Worm (Caenorhabditis elegans): ENCODE measurements around the gene F54E4.3.

- TF ChIP-seq aly-1 (tag; optimal IDR thresholded peaks at IDR 0.05) (no peak), ceh-36 (tag; optimal IDR thresholded peaks at IDR 0.05) (no peak), flt-1 (GFP tag; IDR thresholded peaks at IDR 0.05) (no peak), hmbx-1 (tag; optimal IDR thresholded peaks at IDR 0.05) (no peak), F13C5.2 (tag; optimal IDR thresholded peaks at IDR 0.05) (no peak), tra-4 (tag; optimal IDR thresholded peaks at IDR 0.05) (no peak), hmg-4 (GFP tag; optimal IDR thresholded peaks at IDR 0.05) (peak; percentile 52), ama-1 (optimal IDR thresholded peaks at IDR 0.05) (no peak)
Measured at ce11 chrX:14636712-14637111, 491 bp upstream of the F54E4.3 start.

Measured in whole organism, early embryonic.